Worm (Caenorhabditis elegans): Measurements from ENCODE around the gene Y52E8A.1.

Y52E8A.1 gene

DNA sequence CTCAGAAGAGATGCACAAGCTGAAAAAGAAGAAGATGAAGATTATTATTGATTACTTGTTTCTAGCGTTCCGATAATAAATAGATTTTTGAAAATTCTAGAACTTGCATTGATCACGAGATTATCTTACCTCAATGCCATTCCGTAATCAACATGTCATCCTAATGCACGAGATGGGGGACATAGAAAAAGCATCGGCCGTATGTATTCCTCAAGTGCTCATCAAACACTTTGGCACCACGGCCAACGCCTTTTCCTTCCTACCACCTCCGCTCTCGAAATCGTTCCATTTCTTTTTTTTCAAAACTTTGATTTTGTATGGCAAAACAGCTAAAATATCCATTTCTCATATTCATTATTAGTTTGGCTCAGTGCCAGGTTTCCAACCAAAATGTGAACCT, 36.9 kb downstream of the Y52E8A.1 start, which contains the start of gene lat-2:
Gene lat-2 (plus strand): TSS at position 301 of the 400 bp plus-strand sequence.
- TF ChIP-seq ceh-30 (tag; optimal IDR thresholded peaks at IDR 0.05) = no peak
- TF ChIP-seq unc-3 (GFP tag; conservative IDR thresholded peaks at IDR 0.05) = no peak
- TF ChIP-seq unc-3 (tag; optimal IDR thresholded peaks at IDR 0.05) = no peak
- no peak for TF ChIP-seq fkh-6 (tag; optimal IDR thresholded peaks at IDR 0.05)
- no peak for TF ChIP-seq nhr-11 (tag; optimal IDR thresholded peaks at IDR 0.05)
- no peak for TF ChIP-seq hlh-13 (GFP tag; optimal IDR thresholded peaks at IDR 0.05)
- no peak for TF ChIP-seq odd-2 (tag; optimal IDR thresholded peaks at IDR 0.05)
- TF ChIP-seq ahr-1 (tag; optimal IDR thresholded peaks at IDR 0.05) = no peak
- no peak for TF ChIP-seq F13H6.1 (tag; optimal IDR thresholded peaks at IDR 0.05)
- no peak for TF ChIP-seq hlh-8 (tag; optimal IDR thresholded peaks at IDR 0.05)
- no peak for TF ChIP-seq pros-1 (tag; optimal IDR thresholded peaks at IDR 0.05)
- no peak for TF ChIP-seq T23F11.4 (GFP tag; optimal IDR thresholded peaks at IDR 0.05)
- TF ChIP-seq madf-2 (tag; optimal IDR thresholded peaks at IDR 0.05) = no peak
- TF ChIP-seq ceh-6 (GFP tag; optimal IDR thresholded peaks at IDR 0.05) = no peak
- TF ChIP-seq ceh-24 (tag; optimal IDR thresholded peaks at IDR 0.05) = no peak
- no peak for TF ChIP-seq rnt-1 (tag; optimal IDR thresholded peaks at IDR 0.05)
- TF ChIP-seq hlh-15 (tag; optimal IDR thresholded peaks at IDR 0.05) = no peak
- no peak for TF ChIP-seq ttx-3 (tag; optimal IDR thresholded peaks at IDR 0.05)

DNA sequence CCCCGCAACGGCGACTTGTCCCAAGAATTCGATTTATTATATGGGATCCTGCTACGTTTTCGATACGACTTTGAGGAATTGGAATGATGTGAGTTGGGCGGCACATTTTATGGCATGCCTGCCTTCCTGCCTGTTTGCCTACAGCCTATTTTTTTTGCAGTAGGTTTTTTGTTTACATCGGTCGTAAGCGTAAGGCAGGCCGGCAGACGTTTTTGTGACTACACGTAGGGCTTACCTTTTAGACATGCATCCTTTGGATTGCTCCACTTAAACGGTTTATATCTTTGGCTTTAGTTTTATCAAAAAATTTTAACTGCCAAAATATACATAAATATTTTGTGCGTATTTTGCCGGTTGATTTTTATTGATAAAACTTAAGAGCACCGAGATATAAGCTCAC, 37.4 kb downstream of the Y52E8A.1 start:
- no peak for TF ChIP-seq eyg-1 (tag; optimal IDR thresholded peaks at IDR 0.05)
- no peak for TF ChIP-seq sox-2 (GFP tag; IDR thresholded peaks at IDR 0.05)
- no peak for TF ChIP-seq rnt-1 (tag; optimal IDR thresholded peaks at IDR 0.05)
- TF ChIP-seq odd-2 (tag; optimal IDR thresholded peaks at IDR 0.05) = no peak
- no peak for TF ChIP-seq pat-9 (tag; optimal IDR thresholded peaks at IDR 0.05)
- no peak for TF ChIP-seq tbx-7 (tag; optimal IDR thresholded peaks at IDR 0.05)
- no peak for TF ChIP-seq che-1 (tag; optimal IDR thresholded peaks at IDR 0.05)
- TF ChIP-seq ama-1 (optimal IDR thresholded peaks at IDR 0.05) = no peak
- TF ChIP-seq Y22D7AL.16 (tag; optimal IDR thresholded peaks at IDR 0.05) = no peak
- no peak for TF ChIP-seq ahr-1 (tag; optimal IDR thresholded peaks at IDR 0.05)
- TF ChIP-seq ceh-2 (tag; optimal IDR thresholded peaks at IDR 0.05) = no peak
- no peak for TF ChIP-seq elt-2 (tag; optimal IDR thresholded peaks at IDR 0.05)
- no peak for TF ChIP-seq gmeb-2 (tag; optimal IDR thresholded peaks at IDR 0.05)
- TF ChIP-seq pax-1 (tag; optimal IDR thresholded peaks at IDR 0.05) = no peak

DNA sequence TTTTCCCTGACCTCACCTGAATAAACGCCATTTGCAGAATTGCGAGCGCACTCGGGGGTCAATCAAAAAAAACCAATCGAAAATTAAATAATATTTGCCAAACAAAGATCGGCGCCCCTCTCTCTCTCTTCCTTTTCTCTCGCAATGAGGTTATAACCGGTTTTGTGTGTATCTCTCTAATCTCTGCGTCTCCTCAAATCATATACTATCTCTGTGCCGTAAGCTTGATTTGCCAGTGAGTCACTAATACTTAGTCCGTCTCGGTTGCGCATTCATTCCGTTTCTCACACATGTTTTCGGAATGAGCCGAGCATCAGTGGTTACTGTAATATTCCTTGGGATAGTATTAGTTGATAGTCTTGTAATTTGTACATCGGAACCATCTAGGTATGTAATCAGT, 40.2 kb downstream of the Y52E8A.1 start:
- no peak for TF ChIP-seq K02D7.2 (tag; optimal IDR thresholded peaks at IDR 0.05)
- no peak for TF ChIP-seq hlh-8 (tag; optimal IDR thresholded peaks at IDR 0.05)
- TF ChIP-seq ahr-1 (tag; optimal IDR thresholded peaks at IDR 0.05) = no peak
- TF ChIP-seq ama-1 (optimal IDR thresholded peaks at IDR 0.05) = no peak
- no peak for TF ChIP-seq elt-2 (tag; optimal IDR thresholded peaks at IDR 0.05)
- no peak for TF ChIP-seq hlh-13 (GFP tag; optimal IDR thresholded peaks at IDR 0.05)
- no peak for TF ChIP-seq F13H6.1 (tag; optimal IDR thresholded peaks at IDR 0.05)
- TF ChIP-seq ceh-2 (tag; optimal IDR thresholded peaks at IDR 0.05) = no peak
- TF ChIP-seq npax-4 (tag; optimal IDR thresholded peaks at IDR 0.05) = no peak
- TF ChIP-seq dmd-4 (tag; optimal IDR thresholded peaks at IDR 0.05; ENCODE audit: borderline replicate concordance) = no peak
- TF ChIP-seq gmeb-2 (tag; optimal IDR thresholded peaks at IDR 0.05) = no peak
- TF ChIP-seq lin-11 (tag; optimal IDR thresholded peaks at IDR 0.05) = no peak
- TF ChIP-seq ets-4 (tag; optimal IDR thresholded peaks at IDR 0.05) = no peak
- TF ChIP-seq unc-55 (GFP tag; optimal IDR thresholded peaks at IDR 0.05) = no peak
- TF ChIP-seq pax-1 (tag; optimal IDR thresholded peaks at IDR 0.05) = no peak
- no peak for TF ChIP-seq madf-2 (tag; optimal IDR thresholded peaks at IDR 0.05)
- TF ChIP-seq ref-2 (tag; optimal IDR thresholded peaks at IDR 0.05) = no peak
- TF ChIP-seq ceh-45 (GFP tag; IDR thresholded peaks at IDR 0.05) = no peak

DNA sequence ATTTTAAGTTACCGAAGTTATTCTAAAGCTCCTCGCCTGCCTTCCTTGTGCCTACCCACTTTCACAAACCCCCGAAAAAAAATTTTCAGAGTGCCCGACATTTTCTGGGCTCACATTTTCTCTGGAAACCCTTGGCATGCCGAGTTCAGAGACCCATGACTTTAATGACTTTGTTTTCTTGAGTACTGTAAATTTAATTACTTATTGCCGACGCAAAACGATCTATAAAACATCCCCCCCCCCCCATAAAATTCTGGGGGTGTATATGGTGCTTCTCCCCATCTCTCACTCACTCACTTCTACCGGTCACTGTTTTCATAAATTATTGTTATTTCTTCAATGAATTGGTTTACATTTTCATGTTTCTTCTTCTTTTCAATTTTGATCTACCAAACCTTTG, 46.1 kb downstream of the Y52E8A.1 start, which contains the start of gene try-9:
Gene try-9 (plus strand): TSS at position 301 of the 400 bp plus-strand sequence.
- no peak for TF ChIP-seq dve-1 (tag; optimal IDR thresholded peaks at IDR 0.05)

Measured in whole organism, late embryonic.